Worm (Caenorhabditis elegans) whole organism, dauer: ENCODE measurements around the gene F28A10.1.
"Not testable (repeated sequence)": the region's sequence is repeated elsewhere in the genome, so short reads cannot be mapped to it uniquely, and the experiment has no call there.

Source experiments
- unc-62 ChIP-seq: sonication (generic microtip); optimal IDR thresholded peaks from 2 replicates; lab custom pipeline; 2017; ENCODE audit warnings: missing biosample characterization, missing genetic modification reagents, missing genetic modification characterization

Gene F28A10.1

ce11 chrII:825521-825920 lies at the start of gene F28A10.1:
TSS of gene F28A10.1 (plus strand) at chrII:825821.
- TF ChIP-seq unc-62 (GFP tag; lab: Kevin White, UChicago), result no peak

DNA sequence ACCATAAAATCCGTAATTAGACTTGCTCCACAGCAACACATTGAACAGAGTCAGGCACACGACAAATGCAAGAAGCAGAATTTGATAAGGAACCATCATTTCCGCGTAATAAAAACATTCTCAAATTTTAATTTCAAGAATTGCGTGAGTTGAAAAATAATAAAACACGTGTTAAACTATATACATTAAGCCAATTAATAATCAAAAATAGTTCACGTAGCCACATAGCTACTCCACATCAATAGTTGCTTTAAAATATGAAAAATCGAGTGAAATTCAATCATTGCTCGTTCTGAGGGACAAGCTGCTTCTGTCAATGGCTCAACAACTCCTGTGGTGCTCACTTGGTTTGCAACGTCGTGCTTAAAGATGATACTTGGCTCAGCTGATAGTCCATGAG lies 42.7 kb upstream of the F28A10.1 start, which contains the start of gene Y39F10A.3:
Gene Y39F10A.3 (minus strand): TSS at position 101 of the 400 bp plus-strand sequence.
- no peak for TF ChIP-seq unc-62 (GFP tag; lab: Kevin White, UChicago)

- TF ChIP-seq unc-62 (GFP tag; lab: Kevin White, UChicago), result no peak
Measured at ce11 chrII:783532-783931, 42.1 kb upstream of the F28A10.1 start, which contains the start of gene Y39F10A.6. TSS of gene Y39F10A.6 (minus strand) at chrII:783632.

- no peak for TF ChIP-seq unc-62 (GFP tag; lab: Kevin White, UChicago)
Measured at ce11 chrII:786938-787337, 38.7 kb upstream of the F28A10.1 start, which contains the start of gene F46F5.16. TSS of gene F46F5.16 (plus strand) at chrII:787238.

ce11 chrII:788139-788538 lies 37.5 kb upstream of the F28A10.1 start, which contains the start of gene F46F5.15:
TSS of gene F46F5.15 (plus strand) at chrII:788439.
- no peak for TF ChIP-seq unc-62 (GFP tag; lab: Kevin White, UChicago)

ce11 chrII:791828-792227 lies 33.8 kb upstream of the F28A10.1 start, which contains the start of gene F46F5.1:
TSS of gene F46F5.1 (minus strand) at chrII:791928.
- TF ChIP-seq unc-62 (GFP tag; lab: Kevin White, UChicago), result no peak

DNA sequence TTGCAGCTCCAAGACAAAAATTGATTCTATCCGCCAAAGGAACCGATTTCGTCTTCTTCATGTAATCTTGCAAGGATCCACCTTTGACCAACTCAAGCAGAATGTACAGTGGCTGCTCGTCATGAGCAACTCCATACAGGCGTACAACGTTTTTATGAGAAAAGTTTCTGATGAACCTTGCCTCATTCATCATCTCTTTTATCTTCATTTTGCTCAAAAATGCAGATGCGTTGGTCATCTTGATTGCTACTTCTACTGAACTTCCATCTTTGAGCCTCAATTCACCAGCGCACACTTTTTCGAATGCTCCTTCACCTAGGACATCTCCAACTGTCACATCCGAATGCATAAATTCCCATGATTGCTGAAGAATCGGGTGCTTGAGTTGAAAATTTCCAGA lies 28.7 kb upstream of the F28A10.1 start:
- TF ChIP-seq unc-62 (GFP tag; lab: Kevin White, UChicago), result no peak

- no peak for TF ChIP-seq unc-62 (GFP tag; lab: Kevin White, UChicago)
Measured at ce11 chrII:797445-797844, 28.2 kb upstream of the F28A10.1 start.

ce11 chrII:799700-800099 lies 25.9 kb upstream of the F28A10.1 start, which contains the start of gene F46F5.14:
TSS of gene F46F5.14 (plus strand) at chrII:800000.
- TF ChIP-seq unc-62 (GFP tag; lab: Kevin White, UChicago), result no peak

ce11 chrII:803009-803408 lies 22.6 kb upstream of the F28A10.1 start, which contains the start of gene F46F5.13:
TSS of gene F46F5.13 (plus strand) at chrII:803309.
- no peak for TF ChIP-seq unc-62 (GFP tag; lab: Kevin White, UChicago)

ce11 chrII:808457-808856 lies 17.2 kb upstream of the F28A10.1 start, which contains the start of gene F46F5.11:
TSS of gene F46F5.11 (plus strand) at chrII:808757.
- no peak for TF ChIP-seq unc-62 (GFP tag; lab: Kevin White, UChicago)

ce11 chrII:812917-813316 lies 12.7 kb upstream of the F28A10.1 start, which contains the start of gene F46F5.5:
TSS of gene F46F5.5 (minus strand) at chrII:813017.
- TF ChIP-seq unc-62 (GFP tag; lab: Kevin White, UChicago), result no peak

ce11 chrII:814737-815136 lies 10.9 kb upstream of the F28A10.1 start, which contains the start of gene msrp-3:
TSS of gene msrp-3 (minus strand) at chrII:814837.
- TF ChIP-seq unc-62 (GFP tag; lab: Kevin White, UChicago), result no peak

- TF ChIP-seq unc-62 (GFP tag; lab: Kevin White, UChicago), result no peak
Measured at ce11 chrII:820519-820918, 5.1 kb upstream of the F28A10.1 start, which contains the start of gene F46F5.7. TSS of gene F46F5.7 (minus strand) at chrII:820619.

DNA sequence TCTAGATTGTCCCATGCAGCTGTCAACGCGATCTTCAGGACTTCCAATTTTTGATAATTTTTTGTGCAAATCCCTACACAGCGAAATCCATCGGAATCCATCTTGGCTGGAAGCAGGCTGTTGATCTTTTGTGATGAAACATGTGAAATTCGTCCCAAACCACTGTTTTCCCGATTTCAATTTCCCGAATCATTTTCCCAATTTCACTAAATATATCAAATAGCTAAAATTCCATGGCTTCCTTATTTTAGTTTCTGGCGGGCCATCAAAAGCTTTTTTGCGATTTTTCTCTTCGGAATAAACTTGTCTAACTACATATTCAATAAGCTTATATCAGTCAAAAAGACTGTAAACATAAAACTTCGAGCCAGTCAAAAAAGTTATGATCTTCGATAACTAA lies 4.1 kb upstream of the F28A10.1 start, which contains the start of gene F46F5.8:
Gene F46F5.8 (minus strand): TSS at position 101 of the 400 bp plus-strand sequence.
- TF ChIP-seq unc-62 (GFP tag; lab: Kevin White, UChicago), result no peak

DNA sequence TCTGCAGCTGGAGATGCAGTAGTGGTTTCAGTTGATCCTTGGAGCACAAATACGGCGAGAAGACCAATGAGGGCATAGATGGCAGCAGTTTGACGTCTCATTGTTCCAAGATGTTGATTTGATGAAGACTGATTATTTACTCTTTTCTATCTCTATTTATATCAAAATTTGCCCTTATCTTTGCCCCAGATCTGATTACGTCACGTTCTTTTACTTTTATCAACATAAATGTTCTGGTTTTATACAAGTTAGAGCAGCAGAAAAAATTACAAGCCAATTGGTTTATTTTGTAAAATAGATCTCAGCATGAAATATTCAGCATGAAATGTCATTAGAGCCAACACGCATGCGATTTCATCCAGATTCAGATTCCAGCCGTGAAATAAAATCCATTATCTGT lies 2.9 kb upstream of the F28A10.1 start, which contains the start of gene msrp-4:
Gene msrp-4 (minus strand): TSS at position 101 of the 400 bp plus-strand sequence.
- TF ChIP-seq unc-62 (GFP tag; lab: Kevin White, UChicago), result not testable (repeated sequence)

DNA sequence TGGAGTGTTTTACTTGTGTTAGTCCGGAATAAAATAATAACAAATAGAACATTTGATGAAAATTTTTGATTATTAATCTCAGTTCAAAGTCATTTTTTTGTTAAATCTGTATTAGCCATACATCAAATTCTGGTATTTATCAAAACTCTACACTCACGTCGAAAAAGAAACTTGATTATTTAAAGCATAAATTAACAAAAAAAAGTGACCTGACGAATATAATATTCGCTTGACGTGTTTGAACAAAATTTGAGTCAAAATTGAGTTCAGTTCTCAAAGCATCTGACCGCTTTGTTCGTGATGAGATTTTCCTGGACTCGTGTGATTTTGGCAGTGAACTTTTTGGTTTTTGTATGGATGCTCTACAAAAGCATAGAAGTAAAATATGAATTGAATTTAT lies 2.1 kb upstream of the F28A10.1 start, which contains the start of gene F46F5.10:
Gene F46F5.10 (plus strand): TSS at position 301 of the 400 bp plus-strand sequence.
- no peak for TF ChIP-seq unc-62 (GFP tag; lab: Kevin White, UChicago)
